Fruit fly (Drosophila melanogaster): Measurements from ENCODE around the gene CG12795.

The CG12795 gene

dm6 chr2L:3416527-3417304 lies 35.5 kb upstream of the CG12795 start, which contains the start of gene CG31952:
Gene CG31952, plus strand, starts transcription at chr2L:3416693.
- TF ChIP-seq jumu (GFP tag; optimal IDR thresholded peaks at IDR 0.05) (no peak), h (optimal IDR thresholded peaks at IDR 0.05) (no peak), CG11695 (GFP tag; IDR thresholded peaks at IDR 0.05) (peak; percentile 55; the same call in 2 of the 3 replicates), CG10565 (GFP tag; optimal IDR thresholded peaks at IDR 0.05) (no peak), Aef1 (GFP tag; IDR thresholded peaks at IDR 0.05) (peak; percentile 49; the same call in 2 of the 3 replicates), CG18764 (GFP tag; optimal IDR thresholded peaks at IDR 0.05) (no peak), hb (GFP tag; IDR thresholded peaks at IDR 0.05; ENCODE audit: partially characterized antibody) (no peak), HLH54F (GFP tag; optimal IDR thresholded peaks at IDR 0.05) (no peak), D19B (GFP tag; optimal IDR thresholded peaks at IDR 0.05) (no peak), TFAM (GFP tag; optimal IDR thresholded peaks at IDR 0.05) (no peak), Pdp1 (GFP tag; optimal IDR thresholded peaks at IDR 0.05) (peak in 1 of 2 experiments; percentile 42), hkb (optimal IDR thresholded peaks at IDR 0.05) (no peak), hkb (GFP tag; IDR thresholded peaks at IDR 0.05) (peak; percentile 50), Eip74EF (GFP tag; optimal IDR thresholded peaks at IDR 0.05) (no peak), Dbx (GFP tag; IDR thresholded peaks at IDR 0.05) (no peak), CG10431 (GFP tag; optimal IDR thresholded peaks at IDR 0.05) (no peak), CoRest (tag; optimal IDR thresholded peaks at IDR 0.05) (peak; percentile 17), org-1 (GFP tag; optimal IDR thresholded peaks at IDR 0.05) (no peak), CG17802 (tag; optimal IDR thresholded peaks at IDR 0.05) (no peak), CG14667 (GFP tag; IDR thresholded peaks at IDR 0.05) (no peak), CG1233 (GFP tag; optimal IDR thresholded peaks at IDR 0.05) (no peak), dmrt99B (tag; optimal IDR thresholded peaks at IDR 0.05) (peak; percentile 11), Ada2b (GFP tag; IDR thresholded peaks at IDR 0.05) (0 out of 2 replicates have a peak, but pooled peaks have one; percentile 18), HHEX (GFP tag; optimal IDR thresholded peaks at IDR 0.05) (no peak), fd3F (GFP tag; optimal IDR thresholded peaks at IDR 0.05) (no peak), CG17912 (GFP tag; optimal IDR thresholded peaks at IDR 0.05) (no peak), Sin3A (optimal IDR thresholded peaks at IDR 0.05) (no peak), Med (GFP tag) (peak; percentile 67), hbn (GFP tag; IDR thresholded peaks at IDR 0.05; ENCODE audit: partially characterized antibody) (no peak), Fer1 (GFP tag; optimal IDR thresholded peaks at IDR 0.05) (no peak), dysf (GFP tag; IDR thresholded peaks at IDR 0.05) (0 out of 3 replicates have a peak, but pooled peaks have one; percentile 7), pzg (GFP tag; optimal IDR thresholded peaks at IDR 0.05) (no peak), Hey (tag; optimal IDR thresholded peaks at IDR 0.05) (no peak), Neu2 (GFP tag; optimal IDR thresholded peaks at IDR 0.05; ENCODE audit: borderline replicate concordance) (no peak), tin (GFP tag; optimal IDR thresholded peaks at IDR 0.05) (no peak), Bgb (GFP tag; IDR thresholded peaks at IDR 0.05; ENCODE audit: partially characterized antibody) (no peak), ems (GFP tag; optimal IDR thresholded peaks at IDR 0.05) (no peak), crol (GFP tag; IDR thresholded peaks at IDR 0.05) (no peak), CG7372 (GFP tag; IDR thresholded peaks at IDR 0.05) (no peak), Sox102F (GFP tag; optimal IDR thresholded peaks at IDR 0.05) (no peak), odd (GFP tag; optimal IDR thresholded peaks at IDR 0.05) (no peak), CG7839 (tag; optimal IDR thresholded peaks at IDR 0.05) (peak; percentile 32), CG6272 (GFP tag; IDR thresholded peaks at IDR 0.05) (no peak), corto (GFP tag; optimal IDR thresholded peaks at IDR 0.05) (no peak), CG11504 (tag; optimal IDR thresholded peaks at IDR 0.05) (peak; percentile 43), D19A (tag; optimal IDR thresholded peaks at IDR 0.05) (no peak), CG17568 (GFP tag; optimal IDR thresholded peaks at IDR 0.05) (no peak), Ets65A (GFP tag) (no peak), pan (optimal IDR thresholded peaks at IDR 0.05) (no peak), pan (GFP tag; optimal IDR thresholded peaks at IDR 0.05 in 1 of 2, IDR thresholded peaks at IDR 0.05 in 1 of 2) (no peak)
